Fruit fly (Drosophila melanogaster) S2 (cell line): ENCODE measurements around the gene CG1806.

Experiments
- CG8478 ChIP-seq: fragments of >200 bp; optimal IDR thresholded peaks from 2 replicates; lab custom pipeline; 2018
- CTCF ChIP-seq, 2 experiments: fragments of >200 bp; optimal IDR thresholded peaks; 2 replicates each; lab custom pipeline; 2018

DNA sequence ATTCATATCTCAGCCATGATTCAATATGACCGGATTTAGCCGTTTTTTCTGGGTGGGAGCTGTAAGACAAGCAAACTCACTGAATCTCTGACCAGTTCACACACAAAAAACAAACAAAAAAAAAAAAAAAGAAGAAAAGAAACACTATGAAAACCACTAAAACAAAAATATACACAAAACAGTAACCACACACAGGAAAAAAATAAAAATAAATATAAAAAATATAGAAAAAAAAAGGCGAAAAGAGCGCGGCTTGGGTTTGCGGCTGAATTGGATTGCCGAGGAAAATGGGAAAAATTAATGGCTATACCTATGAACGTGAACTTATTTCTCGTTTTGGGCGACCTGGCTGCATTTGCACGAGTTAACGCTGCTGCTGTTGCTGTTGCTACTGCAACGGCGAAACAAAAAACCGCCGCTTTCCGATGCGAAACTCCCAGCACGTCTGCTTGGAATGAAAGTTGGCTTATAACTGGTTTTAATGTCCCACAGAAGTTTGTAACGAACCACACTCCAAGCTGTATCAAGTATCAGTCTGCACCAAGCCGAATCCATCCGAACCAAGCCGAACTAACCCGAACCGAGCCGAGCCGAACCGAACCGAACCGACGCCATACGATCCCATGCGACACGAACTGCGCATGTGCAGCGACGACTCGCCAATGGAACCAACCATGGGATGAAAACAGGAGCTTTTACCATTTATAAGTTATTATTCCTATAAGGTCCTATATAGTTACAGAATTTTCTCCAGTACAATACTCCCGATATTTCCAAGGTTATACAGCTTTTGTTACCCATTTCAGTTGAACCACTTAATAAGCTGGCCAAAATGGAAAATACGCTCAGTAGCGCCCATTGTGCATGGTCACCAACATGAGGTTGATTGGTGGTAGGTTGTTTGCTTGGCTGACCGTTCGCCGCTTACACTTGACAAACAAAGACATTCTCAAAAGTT, 3.3 kb upstream of the CG1806 start, which contains the start of gene fw:
- TF ChIP-seq CTCF (optimal IDR thresholded peaks at IDR 0.05; lab: Kevin White, UChicago), result no peak
- no peak for TF ChIP-seq CG8478 (lab: Kevin White, UChicago)
